Worm (Caenorhabditis elegans) whole organism, L4 larva: ENCODE measurements around the gene rhr-2.

ENCODE experiments used
- F37D6.2 ChIP-seq: sonication (generic microtip); optimal IDR thresholded peaks from 2 replicates; lab custom pipeline; 2016; ENCODE audit warnings: mild to moderate bottlenecking, missing genetic modification characterization, missing compliant biosample characterization
- Y105C5A.15 ChIP-seq: fragments of 200-800 bp; sonication (Bioruptor generic); IDR thresholded peaks from 2 replicates; pipeline ENCODE4 v1.3.6; 2022; ENCODE audit warnings: missing genetic modification characterization, missing compliant biosample characterization
- ama-1 ChIP-seq: fragments of 150-350 bp; optimal IDR thresholded peaks from 2 replicates; lab custom pipeline; 2014; ENCODE audit warnings: inconsistent platforms, mixed read lengths
- arid-1 ChIP-seq: fragments of 200-800 bp; sonication (Bioruptor generic); conservative IDR thresholded peaks from 2 replicates; pipeline ENCODE4 v1.3.6; 2022; ENCODE audit warnings: missing genetic modification reagents, missing genetic modification characterization, missing compliant biosample characterization
- lin-1 ChIP-seq: fragments of 200-800 bp; sonication (Bioruptor generic); IDR thresholded peaks from 2 replicates; pipeline ENCODE4 v1.3.6; 2022; ENCODE audit warnings: missing genetic modification reagents, missing genetic modification characterization, missing compliant biosample characterization
- lin-13 ChIP-seq: fragments of 150-350 bp; optimal IDR thresholded peaks from 2 replicates; lab custom pipeline; 2014; ENCODE audit warnings: missing biosample characterization, missing genetic modification reagents, missing genetic modification characterization
- nhr-102 ChIP-seq: sonication (generic microtip); optimal IDR thresholded peaks from 2 replicates; lab custom pipeline; 2016; ENCODE audit warnings: mild to moderate bottlenecking, missing genetic modification characterization, moderate library complexity, missing compliant biosample characterization
- nhr-11 ChIP-seq: fragments of 150-350 bp; optimal IDR thresholded peaks from 2 replicates; lab custom pipeline; 2014; ENCODE audit warnings: missing biosample characterization, missing genetic modification characterization
- nhr-77 ChIP-seq: fragments of 150-350 bp; optimal IDR thresholded peaks from 2 replicates; lab custom pipeline; 2014; ENCODE audit warnings: missing biosample characterization, missing genetic modification characterization
- snpc-4 ChIP-seq: fragments of 150-350 bp; optimal IDR thresholded peaks from 2 replicates; lab custom pipeline; 2014; ENCODE audit warnings: missing biosample characterization, missing genetic modification characterization
- zag-1 ChIP-seq: fragments of 150-350 bp; optimal IDR thresholded peaks from 2 replicates; lab custom pipeline; 2014; ENCODE audit warnings: missing biosample characterization, missing genetic modification characterization
- ztf-11 ChIP-seq: fragments of 150-350 bp; optimal IDR thresholded peaks from 2 replicates; lab custom pipeline; 2014; ENCODE audit warnings: missing biosample characterization, missing genetic modification characterization

ce11 chrV:11736896-11737295 is 6.9 kb upstream of the rhr-2 start, which contains the start of gene spe-42:
- TF ChIP-seq F37D6.2 (no peak), ama-1 (lab: Kevin White, UChicago) (no peak), Y105C5A.15 (GFP tag; lab: Robert Waterston, UW) (no peak), lin-1 (GFP tag; lab: Robert Waterston, UW) (no peak), lin-13 (GFP tag; lab: Kevin White, UChicago) (no peak), zag-1 (no peak), nhr-11 (tag; lab: Kevin White, UChicago) (no peak), nhr-102 (tag; lab: Kevin White, UChicago) (no peak), ztf-11 (tag; lab: Kevin White, UChicago) (no peak), snpc-4 (no peak), arid-1 (GFP tag; lab: Robert Waterston, UW) (no peak), nhr-77 (tag; lab: Kevin White, UChicago) (no peak)
